Worm (Caenorhabditis elegans): ENCODE data around the gene F56C9.8.

DNA sequence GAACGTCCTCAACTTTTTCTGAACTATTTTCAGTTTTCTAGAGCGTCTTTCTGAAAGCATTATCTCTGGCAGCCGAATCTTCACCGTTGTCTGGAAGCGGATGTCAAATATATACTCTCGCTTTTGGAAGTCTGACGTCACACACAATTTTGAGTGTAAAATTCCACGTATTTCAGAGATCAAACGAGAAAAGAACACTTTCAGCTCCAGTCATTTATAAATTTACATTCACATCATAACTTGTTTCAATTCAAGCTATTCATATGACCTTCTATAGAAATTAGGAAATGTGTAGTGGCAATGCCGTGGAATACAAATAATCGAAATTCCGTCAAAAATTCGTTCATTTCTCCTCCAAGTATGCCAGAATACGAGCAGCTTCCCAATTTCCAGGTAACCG, 46.3 kb upstream of the F56C9.8 start, which contains the start of gene F08F8.11:
- TF ChIP-seq pag-3 (tag; optimal IDR thresholded peaks at IDR 0.05; ENCODE audit: borderline replicate concordance) (no peak), pha-4 (tag; optimal IDR thresholded peaks at IDR 0.05) (no peak), pqm-1 (tag; optimal IDR thresholded peaks at IDR 0.05) (no peak), ama-1 (optimal IDR thresholded peaks at IDR 0.05) (no peak), pax-1 (tag; optimal IDR thresholded peaks at IDR 0.05) (no peak), hlh-6 (tag; optimal IDR thresholded peaks at IDR 0.05) (no peak), nhr-11 (tag; optimal IDR thresholded peaks at IDR 0.05) (no peak), ceh-14 (tag; optimal IDR thresholded peaks at IDR 0.05) (no peak)

Data from whole organism, late embryonic.